Fruit fly (Drosophila melanogaster): ENCODE measurements around the gene acs.

Gene acs

DNA sequence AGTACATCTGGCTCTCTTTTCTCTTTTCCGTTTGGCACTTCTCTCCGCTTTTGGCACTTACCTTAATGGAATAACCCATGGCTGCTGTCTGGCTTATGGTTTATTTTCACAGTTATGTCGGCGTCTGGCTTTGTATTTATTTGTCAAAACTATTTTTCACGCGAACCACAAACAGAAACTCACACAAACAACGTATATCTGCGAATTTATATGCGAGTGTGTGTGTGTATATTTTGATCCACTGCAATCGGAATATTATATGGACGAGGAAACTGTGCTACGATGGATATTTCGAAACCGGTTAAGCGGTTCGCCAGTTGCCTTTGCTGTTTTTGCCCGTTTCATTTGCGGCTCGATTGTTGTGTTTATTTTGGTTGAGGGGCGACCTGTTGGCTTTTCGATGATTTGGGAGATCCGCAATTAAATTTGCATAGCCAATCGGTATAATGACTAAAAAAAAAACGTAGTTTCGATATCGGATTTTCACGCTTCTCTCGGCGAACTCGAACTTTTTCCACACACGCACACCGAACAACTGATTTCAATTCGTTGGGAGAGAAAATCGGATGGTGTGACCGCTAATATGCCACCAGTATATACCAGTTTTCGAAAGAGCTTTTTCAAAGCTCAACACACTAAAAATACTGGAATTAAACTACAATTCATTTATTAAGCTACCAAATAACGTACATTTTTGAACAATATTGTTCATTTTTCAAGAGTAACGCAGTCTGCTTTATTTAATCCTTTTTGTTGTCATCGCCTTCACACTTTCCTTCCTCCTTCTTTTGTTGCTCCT is 1.7 kb upstream of the acs start, which contains the start of gene CG1927:
Gene CG1927 (minus strand): TSS at position 541 of the 799 bp plus-strand sequence.
- no peak for TF ChIP-seq CG17801 (GFP tag; optimal IDR thresholded peaks at IDR 0.05; ENCODE audit: partially characterized antibody)

- TF ChIP-seq CG17801 (GFP tag; optimal IDR thresholded peaks at IDR 0.05; ENCODE audit: partially characterized antibody) = no peak
Measured at dm6 chr3L:1976760-1977159, 5.3 kb downstream of the acs start.

dm6 chr3L:1985406-1985805 is 14.0 kb downstream of the acs start:
- no peak for TF ChIP-seq CG17801 (GFP tag; optimal IDR thresholded peaks at IDR 0.05; ENCODE audit: partially characterized antibody)

- TF ChIP-seq CG17801 (GFP tag; optimal IDR thresholded peaks at IDR 0.05; ENCODE audit: partially characterized antibody) = no peak
Measured at dm6 chr3L:2004732-2005131, 33.3 kb downstream of the acs start.

DNA sequence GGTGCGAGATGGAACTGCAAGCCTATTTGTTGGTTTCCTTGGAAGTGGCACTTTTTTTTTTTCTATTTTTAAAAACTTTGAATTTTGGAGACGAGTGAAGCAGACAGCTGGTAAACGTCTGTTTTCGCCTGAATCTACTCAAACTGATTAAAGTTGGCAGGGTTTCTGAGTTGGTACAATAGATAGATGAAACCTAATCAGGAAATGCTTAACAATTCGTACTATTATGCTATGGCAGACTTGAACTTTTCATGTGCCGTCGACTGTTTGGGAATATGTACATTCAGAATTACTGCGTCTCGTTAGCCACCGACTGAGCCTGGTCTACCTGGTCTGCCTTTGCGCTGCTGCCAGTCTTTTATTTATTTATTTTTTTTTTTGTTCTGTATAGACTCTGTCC is 34.1 kb downstream of the acs start, which contains the start of gene CG42841:
Gene CG42841 (minus strand): TSS at position 101 of the 400 bp plus-strand sequence.
- no peak for TF ChIP-seq CG17801 (GFP tag; optimal IDR thresholded peaks at IDR 0.05; ENCODE audit: partially characterized antibody)

- no peak for TF ChIP-seq CG17801 (GFP tag; optimal IDR thresholded peaks at IDR 0.05; ENCODE audit: partially characterized antibody)
Measured at dm6 chr3L:2021858-2022257, 50.4 kb downstream of the acs start, which contains the start of gene Grl62a. Grl62a (minus strand) TSS chr3L:2021958.

dm6 chr3L:2023291-2023690 is 51.9 kb downstream of the acs start, which contains the start of gene Grl62b:
Grl62b (minus strand) TSS chr3L:2023391.
- no peak for TF ChIP-seq CG17801 (GFP tag; optimal IDR thresholded peaks at IDR 0.05; ENCODE audit: partially characterized antibody)
